Fruit fly (Drosophila melanogaster): ENCODE data around the gene CG42249.

Gene CG42249

dm6 chrX:11136587-11137512, 40.8 kb downstream of the CG42249 start, which contains the start of gene Klp10A (continued):
- TF ChIP-seq sob (GFP tag; IDR thresholded peaks at IDR 0.05) = peak; percentile 43; the same call in 1 of the 2 replicates
- no peak for TF ChIP-seq CG4328 (GFP tag; optimal IDR thresholded peaks at IDR 0.05)
- no peak for TF ChIP-seq CG33213 (GFP tag; optimal IDR thresholded peaks at IDR 0.05)
- TF ChIP-seq dan (GFP tag; IDR thresholded peaks at IDR 0.05) = no peak
- peak; percentile 31 for TF ChIP-seq gro (GFP tag; optimal IDR thresholded peaks at IDR 0.05)
- no peak for TF ChIP-seq CG16815 (GFP tag; optimal IDR thresholded peaks at IDR 0.05)
- peak; percentile 73 for TF ChIP-seq Elba2 (GFP tag; optimal IDR thresholded peaks at IDR 0.05)
- TF ChIP-seq repo (GFP tag; optimal IDR thresholded peaks at IDR 0.05) = no peak
- no peak for TF ChIP-seq salm (tag; optimal IDR thresholded peaks at IDR 0.05)
- TF ChIP-seq CG32532 (GFP tag; IDR thresholded peaks at IDR 0.05) = no peak
- no peak for TF ChIP-seq CG12155 (GFP tag; optimal IDR thresholded peaks at IDR 0.05)
- no peak for TF ChIP-seq CG2875 (GFP tag; optimal IDR thresholded peaks at IDR 0.05)
- no peak for TF ChIP-seq CG2889 (GFP tag; IDR thresholded peaks at IDR 0.05)
- no peak for TF ChIP-seq Dek (tag; optimal IDR thresholded peaks at IDR 0.05)
- no peak for TF ChIP-seq slou (GFP tag; optimal IDR thresholded peaks at IDR 0.05)
- 0 out of 4 replicates have a peak, but pooled peaks have one; percentile 47 for TF ChIP-seq chinmo (GFP tag; IDR thresholded peaks at IDR 0.05; ENCODE audit: partially characterized antibody)
- TF ChIP-seq GATAe (GFP tag; conservative IDR thresholded peaks at IDR 0.05) = no peak
- TF ChIP-seq Meics (GFP tag; optimal IDR thresholded peaks at IDR 0.05) = no peak
- no peak for TF ChIP-seq amos (GFP tag; IDR thresholded peaks at IDR 0.05; ENCODE audit: partially characterized antibody)
- peak; percentile 4 for TF ChIP-seq CG7556 (GFP tag; optimal IDR thresholded peaks at IDR 0.05)
- no peak for TF ChIP-seq CG2199 (GFP tag; IDR thresholded peaks at IDR 0.05)
- TF ChIP-seq disco-r (GFP tag; optimal IDR thresholded peaks at IDR 0.05) = no peak
- no peak for TF ChIP-seq Mad (GFP tag; optimal IDR thresholded peaks at IDR 0.05)
- TF ChIP-seq CG18262 (tag; optimal IDR thresholded peaks at IDR 0.05) = no peak
- TF ChIP-seq Max (GFP tag; optimal IDR thresholded peaks at IDR 0.05) = no peak
- no peak for TF ChIP-seq CG14050 (GFP tag; IDR thresholded peaks at IDR 0.05)
- peak; percentile 24 for TF ChIP-seq CoRest (tag; optimal IDR thresholded peaks at IDR 0.05)
- TF ChIP-seq scrt (GFP tag; optimal IDR thresholded peaks at IDR 0.05) = no peak
- no peak for TF ChIP-seq E2f1 (GFP tag; IDR thresholded peaks at IDR 0.05)
- TF ChIP-seq Dp (GFP tag; optimal IDR thresholded peaks at IDR 0.05) = peak; percentile 16
- TF ChIP-seq E2f2 (GFP tag; IDR thresholded peaks at IDR 0.05) = peak; percentile 33
- peak; percentile 29; the same call in 1 of the 2 replicates for TF ChIP-seq Dref (GFP tag; IDR thresholded peaks at IDR 0.05)
- TF ChIP-seq NC2α (GFP tag; optimal IDR thresholded peaks at IDR 0.05) = peak; percentile 34
- TF ChIP-seq schlank (tag; optimal IDR thresholded peaks at IDR 0.05) = no peak
- no peak for TF ChIP-seq CG8359 (GFP tag; optimal IDR thresholded peaks at IDR 0.05; ENCODE audit: borderline replicate concordance)
- no peak for TF ChIP-seq odd (GFP tag; optimal IDR thresholded peaks at IDR 0.05)
- no peak for TF ChIP-seq Ptx1 (GFP tag; IDR thresholded peaks at IDR 0.05)
- TF ChIP-seq CG10462 (GFP tag; optimal IDR thresholded peaks at IDR 0.05) = no peak
- TF ChIP-seq D19B (GFP tag; optimal IDR thresholded peaks at IDR 0.05) = no peak
- TF ChIP-seq CG13624 (GFP tag; optimal IDR thresholded peaks at IDR 0.05) = peak; percentile 2
- no peak for TF ChIP-seq run (tag; optimal IDR thresholded peaks at IDR 0.05)
- no peak for TF ChIP-seq Ssrp (tag; optimal IDR thresholded peaks at IDR 0.05)
- TF ChIP-seq CG14965 (GFP tag; optimal IDR thresholded peaks at IDR 0.05; ENCODE audit: borderline replicate concordance) = no peak
- no peak for TF ChIP-seq Sin3A (optimal IDR thresholded peaks at IDR 0.05)
- no peak for TF ChIP-seq pita (GFP tag; optimal IDR thresholded peaks at IDR 0.05)
- no peak for TF ChIP-seq CG13894 (tag; optimal IDR thresholded peaks at IDR 0.05)
- 0 out of 2 replicates have a peak, but pooled peaks have one; percentile 23 for TF ChIP-seq Rx (GFP tag; IDR thresholded peaks at IDR 0.05)
- TF ChIP-seq chn (GFP tag; optimal IDR thresholded peaks at IDR 0.05) = no peak
- no peak for TF ChIP-seq Lpt (GFP tag; optimal IDR thresholded peaks at IDR 0.05)
- TF ChIP-seq Dbx (GFP tag; IDR thresholded peaks at IDR 0.05) = no peak

Measured in whole organism, embryonic.